Worm (Caenorhabditis elegans): ENCODE measurements around the gene Y50D7A.10.

Y50D7A.10 gene

ce11 chrIII:344322-344721 is 29.1 kb downstream of the Y50D7A.10 start (continued):
- TF ChIP-seq lin-29 (GFP tag; IDR thresholded peaks at IDR 0.05) (no peak), arid-1 (GFP tag; conservative IDR thresholded peaks at IDR 0.05) (no peak; the same call in none of the 2 replicates), hif-1 (tag; optimal IDR thresholded peaks at IDR 0.05) (no peak), nhr-237 (tag; optimal IDR thresholded peaks at IDR 0.05) (no peak), F37D6.2 (tag; optimal IDR thresholded peaks at IDR 0.05) (no peak), lsy-2 (tag; optimal IDR thresholded peaks at IDR 0.05) (peak in 1 of 2 experiments; percentile 31), lim-7 (GFP tag; IDR thresholded peaks at IDR 0.05) (peak; percentile 54; the same call in 1 of the 2 replicates), saeg-2 (GFP tag; IDR thresholded peaks at IDR 0.05) (no peak), zag-1 (tag; optimal IDR thresholded peaks at IDR 0.05) (no peak), madf-9 (GFP tag; conservative IDR thresholded peaks at IDR 0.05) (no peak), nhr-102 (tag; optimal IDR thresholded peaks at IDR 0.05) (no peak), dmd-8 (GFP tag; IDR thresholded peaks at IDR 0.05) (no peak), dmd-9 (GFP tag; IDR thresholded peaks at IDR 0.05) (no peak), lin-1 (GFP tag; IDR thresholded peaks at IDR 0.05) (peak; percentile 29; the same call in 1 of the 2 replicates), mdl-1 (tag; optimal IDR thresholded peaks at IDR 0.05) (no peak), T26A8.4 (GFP tag; IDR thresholded peaks at IDR 0.05) (peak; percentile 21; the same call in 1 of the 2 replicates), fos-1 (tag; optimal IDR thresholded peaks at IDR 0.05) (no peak), pqm-1 (tag; optimal IDR thresholded peaks at IDR 0.05) (no peak), zip-11 (GFP tag; IDR thresholded peaks at IDR 0.05) (0 out of 2 replicates have a peak, but pooled peaks have one; percentile 61), daf-19 (GFP tag; conservative IDR thresholded peaks at IDR 0.05) (no peak), F49E8.2 (tag; optimal IDR thresholded peaks at IDR 0.05; ENCODE audit: borderline replicate concordance) (no peak), mxl-2 (GFP tag; conservative IDR thresholded peaks at IDR 0.05) (no peak; the same call in 1 of the 2 replicates), ceh-82 (tag; optimal IDR thresholded peaks at IDR 0.05) (no peak), set-16 (GFP tag; IDR thresholded peaks at IDR 0.05) (no peak), nhr-28 (tag; optimal IDR thresholded peaks at IDR 0.05) (no peak), nhr-11 (tag; optimal IDR thresholded peaks at IDR 0.05) (no peak), ceh-44 (GFP tag; IDR thresholded peaks at IDR 0.05) (no peak), D1046.2 (GFP tag; IDR thresholded peaks at IDR 0.05) (no peak), mxl-3 (GFP tag; optimal IDR thresholded peaks at IDR 0.05) (no peak), daf-12 (tag; optimal IDR thresholded peaks at IDR 0.05) (no peak), ZK546.5 (tag; optimal IDR thresholded peaks at IDR 0.05) (no peak), vab-7 (GFP tag; IDR thresholded peaks at IDR 0.05) (no peak), duxl-1 (tag; optimal IDR thresholded peaks at IDR 0.05; ENCODE audit: poor library complexity) (peak; percentile 49), nhr-76 (tag; optimal IDR thresholded peaks at IDR 0.05) (no peak), jun-1 (tag; optimal IDR thresholded peaks at IDR 0.05) (no peak), lin-39 (tag; optimal IDR thresholded peaks at IDR 0.05) (no peak), Y5F2A.4 (GFP tag; optimal IDR thresholded peaks at IDR 0.05) (no peak), ctbp-1 (GFP tag; IDR thresholded peaks at IDR 0.05) (peak; percentile 42; the same call in 1 of the 2 replicates), mdt-29 (GFP tag; IDR thresholded peaks at IDR 0.05) (no peak), nhr-25 (tag; optimal IDR thresholded peaks at IDR 0.05; ENCODE audit: borderline replicate concordance, insufficient read depth) (no peak), ama-1 (optimal IDR thresholded peaks at IDR 0.05) (peak; percentile 81), nhr-42 (GFP tag; IDR thresholded peaks at IDR 0.05) (peak; percentile 70)

ce11 chrIII:345503-345902 is 30.2 kb downstream of the Y50D7A.10 start:
- TF ChIP-seq egl-43 (GFP tag; IDR thresholded peaks at IDR 0.05): 0 out of 2 replicates have a peak, but pooled peaks have one; percentile 20
- peak; percentile 79 for TF ChIP-seq set-16 (GFP tag; IDR thresholded peaks at IDR 0.05)
- 0 out of 2 replicates have a peak, but pooled peaks have one; percentile 12 for TF ChIP-seq lim-7 (GFP tag; IDR thresholded peaks at IDR 0.05)
- TF ChIP-seq mxl-2 (GFP tag; conservative IDR thresholded peaks at IDR 0.05): no peak
- TF ChIP-seq nhr-42 (GFP tag; IDR thresholded peaks at IDR 0.05): 0 out of 2 replicates have a peak, but pooled peaks have one; percentile 47
- peak; percentile 16 for TF ChIP-seq spr-1 (tag; optimal IDR thresholded peaks at IDR 0.05)

All from whole organism, L4 larva.